Worm (Caenorhabditis elegans): ENCODE results near the gene fbl-1.

- TF ChIP-seq drap-1 (GFP tag; optimal IDR thresholded peaks at IDR 0.05) (no peak), nhr-76 (tag; optimal IDR thresholded peaks at IDR 0.05) (no peak), snpc-4 (tag; optimal IDR thresholded peaks at IDR 0.05) (no peak), mep-1 (tag; optimal IDR thresholded peaks at IDR 0.05) (no peak), elt-1 (tag; optimal IDR thresholded peaks at IDR 0.05; ENCODE audit: borderline replicate concordance, insufficient read depth) (no peak), nhr-237 (tag; optimal IDR thresholded peaks at IDR 0.05) (no peak)
Measured at ce11 chrIV:9580021-9580420, 39.4 kb downstream of the fbl-1 start, which contains the start of gene npr-2.
